Worm (Caenorhabditis elegans): ENCODE measurements around the gene agxt-1.

- no peak for TF ChIP-seq skn-1 (tag; optimal IDR thresholded peaks at IDR 0.05)
- no peak for TF ChIP-seq hlh-30 (tag; optimal IDR thresholded peaks at IDR 0.05; ENCODE audit: insufficient read depth)
- TF ChIP-seq lsy-2 (tag; optimal IDR thresholded peaks at IDR 0.05): no peak
- TF ChIP-seq ces-1 (GFP tag; optimal IDR thresholded peaks at IDR 0.05): no peak
- TF ChIP-seq nhr-11 (tag; optimal IDR thresholded peaks at IDR 0.05): no peak
- no peak for TF ChIP-seq dmd-8 (GFP tag; IDR thresholded peaks at IDR 0.05)
- no peak for TF ChIP-seq vab-7 (GFP tag; IDR thresholded peaks at IDR 0.05)
- no peak for TF ChIP-seq unc-39 (tag; optimal IDR thresholded peaks at IDR 0.05)
- TF ChIP-seq nhr-25 (tag; optimal IDR thresholded peaks at IDR 0.05; ENCODE audit: borderline replicate concordance, insufficient read depth): no peak
- TF ChIP-seq php-3 (GFP tag; IDR thresholded peaks at IDR 0.05): no peak
- no peak for TF ChIP-seq ceh-82 (tag; optimal IDR thresholded peaks at IDR 0.05)
- no peak for TF ChIP-seq egl-43 (GFP tag; IDR thresholded peaks at IDR 0.05)
These were observed 3.6 kb downstream of the agxt-1 start for ce11 chrII:8848984-8849383.
